Fruit fly (Drosophila melanogaster): ENCODE measurements around the gene mIF2.

The mIF2 gene

dm6 chr3R:28586943-28587342 lies 42.3 kb upstream of the mIF2 start (continued):
- peak; percentile 9 for TF ChIP-seq odd (GFP tag; optimal IDR thresholded peaks at IDR 0.05)
- no peak for TF ChIP-seq psq (GFP tag; optimal IDR thresholded peaks at IDR 0.05)
- TF ChIP-seq Meics (GFP tag; optimal IDR thresholded peaks at IDR 0.05) = peak; percentile 22
- TF ChIP-seq Bgb (GFP tag; IDR thresholded peaks at IDR 0.05; ENCODE audit: partially characterized antibody) = no peak
- TF ChIP-seq CG11398 (GFP tag; optimal IDR thresholded peaks at IDR 0.05) = no peak
- TF ChIP-seq CG1603 (tag; optimal IDR thresholded peaks at IDR 0.05) = peak; percentile 60
- TF ChIP-seq CG9727 (GFP tag; optimal IDR thresholded peaks at IDR 0.05) = peak; percentile 16
- TF ChIP-seq D19A (tag; optimal IDR thresholded peaks at IDR 0.05) = no peak
- peak; percentile 4 for TF ChIP-seq zen (tag; optimal IDR thresholded peaks at IDR 0.05)
- no peak for TF ChIP-seq sqz (GFP tag; optimal IDR thresholded peaks at IDR 0.05)
- no peak for TF ChIP-seq crc (GFP tag; optimal IDR thresholded peaks at IDR 0.05)
- TF ChIP-seq vnd (GFP tag; IDR thresholded peaks at IDR 0.05; ENCODE audit: partially characterized antibody) = no peak
- TF ChIP-seq her (GFP tag; optimal IDR thresholded peaks at IDR 0.05) = no peak
- TF ChIP-seq Doc3 (GFP tag; IDR thresholded peaks at IDR 0.05; ENCODE audit: partially characterized antibody) = no peak
- TF ChIP-seq CTCF (GFP tag; optimal IDR thresholded peaks at IDR 0.05) = no peak
- no peak for TF ChIP-seq CG13123 (GFP tag; optimal IDR thresholded peaks at IDR 0.05)
- no peak for TF ChIP-seq BtbVII (GFP tag; optimal IDR thresholded peaks at IDR 0.05)
- TF ChIP-seq CG12071 (GFP tag; optimal IDR thresholded peaks at IDR 0.05) = peak; percentile 34
- no peak for TF ChIP-seq Myb (GFP tag; optimal IDR thresholded peaks at IDR 0.05)
- no peak for TF ChIP-seq Bteb2 (GFP tag; optimal IDR thresholded peaks at IDR 0.05)
- TF ChIP-seq CG8388 (GFP tag; optimal IDR thresholded peaks at IDR 0.05) = no peak
- TF ChIP-seq D (optimal IDR thresholded peaks at IDR 0.05) = no peak
- TF ChIP-seq D (GFP tag; optimal IDR thresholded peaks at IDR 0.05) = no peak
- no peak for TF ChIP-seq onecut (GFP tag; IDR thresholded peaks at IDR 0.05)
- peak; percentile 15 for TF ChIP-seq CG1233 (GFP tag; optimal IDR thresholded peaks at IDR 0.05)
- no peak for TF ChIP-seq MBD-R2 (GFP tag; IDR thresholded peaks at IDR 0.05)
- no peak for TF ChIP-seq Oaz (GFP tag; IDR thresholded peaks at IDR 0.05)
- TF ChIP-seq Pdp1 (GFP tag; optimal IDR thresholded peaks at IDR 0.05) = peak in 1 of 2 experiments; percentile 23
- no peak for TF ChIP-seq CG42726 (GFP tag; IDR thresholded peaks at IDR 0.05; ENCODE audit: partially characterized antibody)
- no peak for TF ChIP-seq otp (GFP tag; IDR thresholded peaks at IDR 0.05)
- no peak for TF ChIP-seq unc-4 (GFP tag; IDR thresholded peaks at IDR 0.05; ENCODE audit: partially characterized antibody)
- TF ChIP-seq cato (GFP tag; optimal IDR thresholded peaks at IDR 0.05; ENCODE audit: borderline replicate concordance) = peak; percentile 18
- no peak for TF ChIP-seq HLH3B (GFP tag; IDR thresholded peaks at IDR 0.05)
- TF ChIP-seq Eip74EF (GFP tag; optimal IDR thresholded peaks at IDR 0.05) = no peak
- TF ChIP-seq CG10979 (tag; optimal IDR thresholded peaks at IDR 0.05) = no peak
- peak; percentile 13 for TF ChIP-seq CG2712 (tag; optimal IDR thresholded peaks at IDR 0.05)
- peak; percentile 19 for TF ChIP-seq Lhr (GFP tag; optimal IDR thresholded peaks at IDR 0.05)
- no peak for TF ChIP-seq pan (optimal IDR thresholded peaks at IDR 0.05)
- TF ChIP-seq pan (GFP tag; optimal IDR thresholded peaks at IDR 0.05 in 1 of 2, IDR thresholded peaks at IDR 0.05 in 1 of 2) = peak in 1 of 2 experiments; percentile 28
- peak; percentile 72 for TF ChIP-seq CG15696 (tag; optimal IDR thresholded peaks at IDR 0.05)
- peak; percentile 8 for TF ChIP-seq CG1602 (GFP tag; optimal IDR thresholded peaks at IDR 0.05)
- no peak for TF ChIP-seq CG8290 (GFP tag; optimal IDR thresholded peaks at IDR 0.05)
- TF ChIP-seq CG8290 (tag; optimal IDR thresholded peaks at IDR 0.05) = peak in 1 of 2 experiments; percentile 40
- no peak for TF ChIP-seq Neu2 (GFP tag; optimal IDR thresholded peaks at IDR 0.05; ENCODE audit: borderline replicate concordance)
- no peak for TF ChIP-seq dm (GFP tag; optimal IDR thresholded peaks at IDR 0.05)

Data from whole organism, embryonic.